Fruit fly (Drosophila melanogaster) whole organism, embryonic: ENCODE measurements around the gene Send2.
A peak's percentile ranks its signal among the peaks of the same experiment; 100 is the strongest.

Experiments
- CG1024 ChIP-seq: fragments of 200-800 bp; sonication (Bioruptor generic); IDR thresholded peaks from 2 replicates; pipeline ENCODE4 v1.3.6; 2022; ENCODE audit warnings: missing biosample characterization, missing genetic modification characterization
- CG10979 ChIP-seq: fragments of 200-800 bp; sonication (Bioruptor generic); optimal IDR thresholded peaks from 2 replicates; lab custom pipeline; 2018; ENCODE audit warnings: missing biosample characterization, mild to moderate bottlenecking, missing genetic modification characterization, moderate library complexity
- CG12071 ChIP-seq: fragments of 200-800 bp; sonication (Bioruptor generic); optimal IDR thresholded peaks from 3 replicates; lab custom pipeline; 2018; ENCODE audit warnings: missing biosample characterization, mild to moderate bottlenecking, missing genetic modification characterization
- CG16779 ChIP-seq: fragments of 200-800 bp; sonication (Bioruptor generic); IDR thresholded peaks from 2 replicates; pipeline ENCODE4 v1.3.6; 2022; ENCODE audit warnings: missing biosample characterization, missing genetic modification characterization
- CG17359 ChIP-seq: fragments of 200-800 bp; sonication (Bioruptor generic); optimal IDR thresholded peaks from 3 replicates; lab custom pipeline; 2018; ENCODE audit warnings: missing biosample characterization, mild to moderate bottlenecking, missing genetic modification characterization, moderate library complexity
- CG17568 ChIP-seq: fragments of 200-800 bp; sonication (Bioruptor generic); optimal IDR thresholded peaks from 2 replicates; lab custom pipeline; 2018; ENCODE audit warnings: missing biosample characterization, mild to moderate bottlenecking, missing genetic modification characterization, moderate library complexity
- CG2120 ChIP-seq: fragments of 200-800 bp; sonication (Bioruptor generic); optimal IDR thresholded peaks from 3 replicates; lab custom pipeline; 2016; ENCODE audit warnings: missing biosample characterization, missing genetic modification characterization
- CG31441 ChIP-seq: fragments of 200-800 bp; sonication (Bioruptor generic); IDR thresholded peaks from 2 replicates; pipeline ENCODE4 v1.3.6; 2022; ENCODE audit warnings: missing biosample characterization, missing genetic modification characterization
- CG32772 ChIP-seq: fragments of 200-800 bp; sonication (Bioruptor generic); IDR thresholded peaks from 2 replicates; pipeline ENCODE4 v1.3.6; 2022; ENCODE audit warnings: missing biosample characterization, missing genetic modification characterization
- CG3838 ChIP-seq: fragments of 200-800 bp; sonication (Bioruptor generic); optimal IDR thresholded peaks from 3 replicates; lab custom pipeline; 2016; ENCODE audit warnings: missing biosample characterization, missing genetic modification characterization
- CG4707 ChIP-seq: fragments of 200-800 bp; sonication (Bioruptor generic); optimal IDR thresholded peaks from 2 replicates; lab custom pipeline; 2018; ENCODE audit warnings: missing biosample characterization, mild to moderate bottlenecking, missing genetic modification characterization, moderate library complexity
- CG4820 ChIP-seq: fragments of 200-800 bp; sonication (Bioruptor generic); optimal IDR thresholded peaks from 3 replicates; lab custom pipeline; 2016; ENCODE audit warnings: missing biosample characterization, missing genetic modification characterization
- CG7372 ChIP-seq: fragments of 200-800 bp; sonication (Bioruptor generic); IDR thresholded peaks from 2 replicates; pipeline ENCODE4 v1.3.6; 2022; ENCODE audit warnings: missing biosample characterization, missing genetic modification characterization
- CG7987 ChIP-seq: fragments of 200-800 bp; sonication (Bioruptor generic); optimal IDR thresholded peaks from 2 replicates; lab custom pipeline; 2018; ENCODE audit warnings: missing biosample characterization, mild to moderate bottlenecking, missing genetic modification characterization, moderate library complexity
- CG9817 ChIP-seq: fragments of 200-800 bp; sonication (Bioruptor generic); optimal IDR thresholded peaks from 2 replicates; lab custom pipeline; 2018; ENCODE audit warnings: missing biosample characterization, mild to moderate bottlenecking, missing genetic modification characterization, moderate library complexity
- CTCF ChIP-seq: fragments of 200-800 bp; sonication (Bioruptor generic); optimal IDR thresholded peaks from 2 replicates; lab custom pipeline; 2017; ENCODE audit warnings: missing biosample characterization, mild to moderate bottlenecking, missing genetic modification characterization, moderate library complexity
- Dek ChIP-seq: fragments of 200-800 bp; sonication (Bioruptor generic); optimal IDR thresholded peaks from 3 replicates; lab custom pipeline; 2019; ENCODE audit warnings: missing biosample characterization, mild to moderate bottlenecking, missing genetic modification characterization, moderate library complexity
- ERR ChIP-seq: fragments of 200-800 bp; sonication (Bioruptor generic); optimal IDR thresholded peaks from 2 replicates; lab custom pipeline; 2016; ENCODE audit warnings: missing biosample characterization, missing genetic modification characterization
- Fer1 ChIP-seq: fragments of 200-800 bp; sonication (Bioruptor generic); optimal IDR thresholded peaks from 2 replicates; lab custom pipeline; 2017; ENCODE audit warnings: missing biosample characterization, mild to moderate bottlenecking, missing genetic modification characterization
- H15 ChIP-seq: fragments of 200-800 bp; sonication (Bioruptor generic); IDR thresholded peaks from 3 replicates; pipeline ENCODE4 v1.3.6; 2022; ENCODE audit warnings: missing biosample characterization, missing genetic modification characterization
- H2.0 ChIP-seq: fragments of 200-800 bp; sonication (Bioruptor generic); IDR thresholded peaks from 2 replicates; pipeline ENCODE4 v1.3.6; 2022; ENCODE audit warnings: missing biosample characterization, missing genetic modification characterization
- HLH54F ChIP-seq: fragments of 200-800 bp; sonication (Bioruptor generic); optimal IDR thresholded peaks from 3 replicates; lab custom pipeline; 2016; ENCODE audit warnings: missing biosample characterization, missing genetic modification characterization
- Hr78 ChIP-seq, 2 experiments: fragments of 200-800 bp in 1 of 2; fragments of >200 bp in 1 of 2; sonication (Bioruptor generic) in 1 of 2; optimal IDR thresholded peaks; 2 replicates each; lab custom pipeline; 2017 to 2019; ENCODE audit warnings: missing biosample characterization in 2 of 2, missing genetic modification characterization in 2 of 2, mild to moderate bottlenecking in 1 of 2, moderate library complexity in 1 of 2
- NC2β ChIP-seq: fragments of 200-800 bp; sonication (Bioruptor generic); optimal IDR thresholded peaks from 2 replicates; lab custom pipeline; 2016; ENCODE audit warnings: missing biosample characterization, missing genetic modification characterization
- Opbp ChIP-seq: fragments of 200-800 bp; sonication (Bioruptor generic); IDR thresholded peaks from 3 replicates; pipeline ENCODE4 v1.3.6; 2022; ENCODE audit warnings: missing biosample characterization, missing genetic modification characterization; ENCODE audit not compliant: partially characterized antibody
- Usf ChIP-seq: fragments of 200-800 bp; sonication (Bioruptor generic); optimal IDR thresholded peaks from 2 replicates; lab custom pipeline; 2017; ENCODE audit warnings: missing genotype, missing biosample characterization, missing genetic modification characterization
- Xrp1 ChIP-seq: fragments of 200-800 bp; sonication (Bioruptor generic); IDR thresholded peaks from 2 replicates; pipeline ENCODE4 v1.3.6; 2022; ENCODE audit warnings: missing biosample characterization, missing genetic modification characterization
- bab2 ChIP-seq: fragments of 200-800 bp; sonication (Bioruptor generic); optimal IDR thresholded peaks from 2 replicates; lab custom pipeline; 2016; ENCODE audit warnings: missing biosample characterization, missing genetic modification characterization
- bcd ChIP-seq: fragments of 200-800 bp; sonication (Bioruptor generic); optimal IDR thresholded peaks from 2 replicates; lab custom pipeline; 2017; ENCODE audit warnings: missing biosample characterization, mild to moderate bottlenecking, missing genetic modification characterization
- cato ChIP-seq: fragments of 200-800 bp; sonication (Bioruptor generic); optimal IDR thresholded peaks from 2 replicates; lab custom pipeline; 2016; ENCODE audit warnings: missing biosample characterization, missing genetic modification characterization, borderline replicate concordance
- crc ChIP-seq: fragments of 200-800 bp; sonication (Bioruptor generic); optimal IDR thresholded peaks from 2 replicates; lab custom pipeline; 2016; ENCODE audit warnings: missing biosample characterization, missing genetic modification characterization
- dan ChIP-seq: fragments of 200-800 bp; sonication (Bioruptor generic); IDR thresholded peaks from 2 replicates; pipeline ENCODE4 v1.3.6; 2022; ENCODE audit warnings: missing biosample characterization, missing genetic modification characterization
- fd102C ChIP-seq: fragments of 200-800 bp; sonication (Bioruptor generic); optimal IDR thresholded peaks from 2 replicates; lab custom pipeline; 2018; ENCODE audit warnings: missing biosample characterization, mild to moderate bottlenecking, missing genetic modification characterization, moderate library complexity
- gem ChIP-seq: fragments of 200-800 bp; sonication (Bioruptor generic); optimal IDR thresholded peaks from 2 replicates; lab custom pipeline; 2019; ENCODE audit warnings: missing biosample characterization, mild to moderate bottlenecking, missing genetic modification characterization, moderate library complexity
- grau ChIP-seq: fragments of 200-800 bp; optimal IDR thresholded peaks from 3 replicates; lab custom pipeline; 2019; ENCODE audit warnings: missing biosample characterization, mild to moderate bottlenecking, missing genetic modification characterization, moderate library complexity
- gsb ChIP-seq: fragments of 200-800 bp; sonication (Bioruptor generic); IDR thresholded peaks from 2 replicates; pipeline ENCODE4 v1.3.6; 2022; ENCODE audit warnings: missing biosample characterization, missing genetic modification characterization
- inv ChIP-seq: fragments of 200-800 bp; sonication (Bioruptor generic); IDR thresholded peaks from 2 replicates; pipeline ENCODE4 v1.3.6; 2022; ENCODE audit warnings: missing biosample characterization, missing genetic modification characterization; ENCODE audit not compliant: partially characterized antibody
- kah ChIP-seq: fragments of 200-800 bp; sonication (Bioruptor generic); optimal IDR thresholded peaks from 2 replicates; lab custom pipeline; 2018; ENCODE audit warnings: missing biosample characterization, mild to moderate bottlenecking, missing genetic modification characterization
- klu ChIP-seq: fragments of 200-800 bp; sonication (Bioruptor generic); IDR thresholded peaks from 2 replicates; pipeline ENCODE4 v1.3.6; 2022; ENCODE audit warnings: missing biosample characterization, missing genetic modification characterization
- nerfin-2 ChIP-seq: fragments of 200-800 bp; sonication (Bioruptor generic); IDR thresholded peaks from 2 replicates; pipeline ENCODE4 v1.3.6; 2022; ENCODE audit warnings: missing biosample characterization, missing genetic modification characterization; ENCODE audit not compliant: partially characterized antibody
- nom ChIP-seq: fragments of 200-800 bp; sonication (Bioruptor generic); optimal IDR thresholded peaks from 2 replicates; lab custom pipeline; 2017; ENCODE audit warnings: missing biosample characterization, missing genetic modification characterization, mild to moderate bottlenecking, moderate library complexity, missing genetic modification reagents
- pan ChIP-seq, 4 experiments: fragments of >200 bp in 3 of 4; fragments of 200-800 bp in 1 of 4; sonication (Bioruptor generic) in 1 of 4; optimal IDR thresholded peaks in 3 of 4; IDR thresholded peaks in 1 of 4; 2 replicates each; pipeline versions ENCODE4 v1.3.6 to Lab custom; 2017 to 2022; ENCODE audit warnings: missing biosample characterization in 2 of 4, missing genetic modification characterization in 2 of 4, mixed read lengths in 1 of 4
- pb ChIP-seq: fragments of 200-800 bp; sonication (Bioruptor generic); optimal IDR thresholded peaks from 3 replicates; lab custom pipeline; 2016; ENCODE audit warnings: missing biosample characterization, missing genetic modification characterization
- pzg ChIP-seq: fragments of 200-800 bp; sonication (Bioruptor generic); optimal IDR thresholded peaks from 3 replicates; lab custom pipeline; 2018; ENCODE audit warnings: missing biosample characterization, mild to moderate bottlenecking, missing genetic modification characterization, moderate library complexity
- repo ChIP-seq: fragments of 200-800 bp; sonication (Bioruptor generic); optimal IDR thresholded peaks from 2 replicates; lab custom pipeline; 2016; ENCODE audit warnings: missing biosample characterization, missing genetic modification characterization
- ssp ChIP-seq: fragments of 200-800 bp; sonication (Bioruptor generic); IDR thresholded peaks from 2 replicates; pipeline ENCODE4 v1.3.6; 2022; ENCODE audit warnings: missing biosample characterization, missing genetic modification characterization
- ttk ChIP-seq: fragments of 200-800 bp; sonication (Bioruptor generic); IDR thresholded peaks from 2 replicates; pipeline ENCODE4 v2.1.2; 2022; ENCODE audit warnings: missing biosample characterization, missing genetic modification characterization
- zen ChIP-seq: fragments of 200-800 bp; sonication (Bioruptor generic); optimal IDR thresholded peaks from 3 replicates; lab custom pipeline; 2018; ENCODE audit warnings: missing biosample characterization, mild to moderate bottlenecking, missing genetic modification characterization, moderate library complexity

Send2 gene

dm6 chr2L:14355033-14355851 lies 8.8 kb upstream of the Send2 start, which contains the start of gene Rab14 (continued):
- TF ChIP-seq H15 (GFP tag; lab: Robert Waterston, UW) (peak; percentile 58; the same call in 2 of the 3 replicates), CTCF (GFP tag; lab: Kevin White, UChicago) (peak; percentile 90), CG10979 (tag; lab: Kevin White, UChicago) (peak; percentile 73), nom (GFP tag; lab: Kevin White, UChicago) (peak; percentile 44), CG16779 (peak; percentile 60; the same call in 1 of the 2 replicates), Usf (GFP tag; lab: Kevin White, UChicago) (peak; percentile 24), Fer1 (GFP tag; lab: Kevin White, UChicago) (peak; percentile 82), crc (GFP tag; lab: Kevin White, UChicago) (no peak), CG17359 (tag; lab: Kevin White, UChicago) (peak; percentile 87), repo (peak; percentile 50), ERR (GFP tag; lab: Kevin White, UChicago) (peak; percentile 20), CG17568 (GFP tag; lab: Kevin White, UChicago) (peak; percentile 82), HLH54F (GFP tag; lab: Kevin White, UChicago) (peak; percentile 65), CG4820 (GFP tag; lab: Kevin White, UChicago) (peak; percentile 64), gem (tag; lab: Kevin White, UChicago) (peak; percentile 91), CG9817 (peak; percentile 85), nerfin-2 (peak; percentile 91), CG2120 (GFP tag; lab: Kevin White, UChicago) (peak; percentile 89), gsb (GFP tag; lab: Robert Waterston, UW) (peak; percentile 63), dan (GFP tag; lab: Robert Waterston, UW) (no peak), CG3838 (GFP tag; lab: Kevin White, UChicago) (peak; percentile 42), CG31441 (GFP tag; lab: Robert Waterston, UW) (peak; percentile 70), grau (peak; percentile 84), CG1024 (peak; percentile 74), CG7987 (GFP tag; lab: Kevin White, UChicago) (peak; percentile 80), Hr78 (GFP tag; optimal IDR thresholded peaks at IDR 0.05; lab: Kevin White, UChicago) (no peak), bcd (peak; percentile 72), klu (GFP tag; lab: Robert Waterston, UW) (peak; percentile 65), CG4707 (GFP tag; lab: Kevin White, UChicago) (peak; percentile 75), ttk (peak; percentile 91), Opbp (GFP tag; lab: Robert Waterston, UW) (peak; percentile 91), CG7372 (GFP tag; lab: Robert Waterston, UW) (peak; percentile 66), zen (tag; lab: Kevin White, UChicago) (peak; percentile 43), ssp (GFP tag; lab: Robert Waterston, UW) (peak; percentile 24; the same call in 1 of the 2 replicates), pzg (peak; percentile 95), H2.0 (GFP tag; lab: Robert Waterston, UW) (peak; percentile 70), Dek (tag; lab: Kevin White, UChicago) (peak; percentile 87), bab2 (GFP tag; lab: Kevin White, UChicago) (peak; percentile 80), pb (GFP tag; lab: Kevin White, UChicago) (peak; percentile 25), NC2β (GFP tag; lab: Kevin White, UChicago) (peak; percentile 44), Xrp1 (GFP tag; lab: Robert Waterston, UW) (peak; percentile 83), inv (GFP tag; lab: Robert Waterston, UW) (peak; percentile 80), kah (peak; percentile 52), pan (optimal IDR thresholded peaks at IDR 0.05; lab: Kevin White, UChicago) (no peak), pan (GFP tag; optimal IDR thresholded peaks at IDR 0.05 in 1 of 2, IDR thresholded peaks at IDR 0.05 in 1 of 2) (peak in 1 of 2 experiments; percentile 86), fd102C (no peak), CG12071 (GFP tag; lab: Kevin White, UChicago) (peak; percentile 75), cato (GFP tag; lab: Kevin White, UChicago) (peak; percentile 25), CG32772 (GFP tag; lab: Robert Waterston, UW) (peak; percentile 49)
